Fruit fly (Drosophila melanogaster) Kc167 (cell line): Measurements from ENCODE around the gene fwd.

ENCODE experiments used
- h ChIP-seq: fragments of >200 bp; optimal IDR thresholded peaks from 3 replicates; lab custom pipeline; 2018; ENCODE audit warnings: missing external identifiers
- psq ChIP-seq: fragments of >200 bp; optimal IDR thresholded peaks from 2 replicates; lab custom pipeline; 2017; ENCODE audit warnings: missing external identifiers
- ttk ChIP-seq: sonication (Bioruptor generic); optimal IDR thresholded peaks from 2 replicates; lab custom pipeline; 2017; ENCODE audit warnings: missing external identifiers

DNA sequence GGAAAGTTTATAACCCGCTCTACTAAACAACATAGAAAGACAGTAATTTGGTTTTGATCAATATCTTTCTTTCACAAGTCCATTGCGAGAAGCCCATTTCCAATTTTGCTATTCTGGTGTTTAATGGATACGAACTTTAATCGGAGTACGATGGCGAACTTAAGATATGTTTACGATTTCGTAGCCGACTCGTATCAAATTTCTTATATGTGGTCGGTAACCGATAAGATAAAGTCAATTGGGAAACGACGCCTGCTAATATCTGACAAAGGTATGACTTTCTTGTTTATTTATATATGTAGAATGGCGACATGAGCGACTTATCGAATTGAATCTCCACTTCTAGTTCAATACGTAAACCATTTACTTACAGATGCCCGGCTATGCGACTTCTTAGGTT, 18.4 kb upstream of the fwd start:
- TF ChIP-seq h (lab: Kevin White, UChicago) (no peak), psq (lab: Kevin White, UChicago) (no peak), ttk (lab: Kevin White, UChicago) (no peak)
